Worm (Caenorhabditis elegans) whole organism, late embryonic: Measurements from ENCODE around the gene glrx-5.

ENCODE experiments used
- ceh-30 ChIP-seq: fragments of 150-350 bp; optimal IDR thresholded peaks from 2 replicates; lab custom pipeline; 2014; ENCODE audit warnings: missing biosample characterization, missing genetic modification characterization
- eyg-1 ChIP-seq: sonication (generic microtip); optimal IDR thresholded peaks from 2 replicates; lab custom pipeline; 2016; ENCODE audit warnings: missing genotype, missing genetic modification characterization, missing compliant biosample characterization
- pqm-1 ChIP-seq: sonication (generic microtip); optimal IDR thresholded peaks from 2 replicates; lab custom pipeline; 2016; ENCODE audit warnings: missing genetic modification characterization, missing compliant biosample characterization
- unc-55 ChIP-seq: sonication (generic microtip); optimal IDR thresholded peaks from 2 replicates; lab custom pipeline; 2017; ENCODE audit warnings: missing biosample characterization, missing genetic modification reagents, missing genetic modification characterization

DNA sequence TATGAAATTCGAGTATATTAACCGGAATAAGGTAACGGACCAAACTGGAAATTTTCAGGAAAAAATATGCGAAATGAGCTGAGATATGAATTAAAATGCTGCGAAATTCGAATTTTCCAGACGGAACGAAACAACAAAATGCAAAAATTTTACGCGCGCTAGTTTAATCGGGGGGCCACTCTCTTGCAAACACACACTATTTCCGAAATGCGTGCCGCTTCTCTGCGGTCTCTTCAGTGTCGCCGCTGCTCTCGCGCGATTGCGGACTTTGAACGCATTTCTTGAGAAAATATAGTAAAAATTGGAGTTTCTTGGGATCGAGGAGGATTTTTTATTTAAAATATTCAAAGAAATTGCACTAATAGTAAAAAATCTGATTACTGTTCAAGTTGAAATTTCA, 4.2 kb downstream of the glrx-5 start:
- TF ChIP-seq pqm-1, result no peak
- TF ChIP-seq eyg-1 (tag; lab: Kevin White, UChicago), result no peak
- no peak for TF ChIP-seq unc-55
- TF ChIP-seq ceh-30, result no peak
